Worm (Caenorhabditis elegans) whole organism, L4 larva: ENCODE data around the gene srx-13.

Experiments used
- ZK337.2 ChIP-seq: fragments of 200-800 bp; sonication (Bioruptor generic); IDR thresholded peaks from 2 replicates; pipeline ENCODE4 v1.3.6; 2022; ENCODE audit warnings: missing genetic modification reagents, missing genetic modification characterization, missing compliant biosample characterization
- ZK546.5 ChIP-seq, 2 experiments: sonication (generic microtip); optimal IDR thresholded peaks; 2 replicates each; lab custom pipeline; 2017; ENCODE audit warnings: missing biosample characterization in 2 of 2, missing genetic modification characterization in 2 of 2
- ceh-28 ChIP-seq: fragments of 150-350 bp; optimal IDR thresholded peaks from 2 replicates; lab custom pipeline; 2014; ENCODE audit warnings: missing biosample characterization, missing genetic modification reagents, missing genetic modification characterization
- daf-8 ChIP-seq: fragments of 200-800 bp; sonication (Bioruptor generic); IDR thresholded peaks from 2 replicates; pipeline ENCODE4 v1.3.6; 2022; ENCODE audit warnings: missing genetic modification characterization, missing compliant biosample characterization
- dve-1 ChIP-seq: sonication (generic microtip); optimal IDR thresholded peaks from 2 replicates; lab custom pipeline; 2017; ENCODE audit warnings: antibody characterized with exemption, mild to moderate bottlenecking, missing genetic modification characterization, missing compliant biosample characterization; ENCODE audit not compliant: insufficient read depth
- hlh-11 ChIP-seq: fragments of 200-800 bp; sonication (Bioruptor generic); optimal IDR thresholded peaks from 2 replicates; lab custom pipeline; 2018; ENCODE audit warnings: mild to moderate bottlenecking, missing genetic modification characterization, missing compliant biosample characterization
- hmg-1.1 ChIP-seq: fragments of 200-800 bp; sonication (Bioruptor generic); IDR thresholded peaks from 2 replicates; pipeline ENCODE4 v1.3.6; 2022; ENCODE audit warnings: missing genetic modification reagents, missing genetic modification characterization, missing compliant biosample characterization
- lin-13 ChIP-seq: fragments of 150-350 bp; optimal IDR thresholded peaks from 2 replicates; lab custom pipeline; 2014; ENCODE audit warnings: missing biosample characterization, missing genetic modification reagents, missing genetic modification characterization
- nhr-25 ChIP-seq: sonication (generic microtip); optimal IDR thresholded peaks from 2 replicates; lab custom pipeline; 2017; ENCODE audit warnings: missing genetic modification characterization, mild to moderate bottlenecking, missing compliant biosample characterization, antibody characterized with exemption, moderate library complexity, borderline replicate concordance; ENCODE audit not compliant: insufficient read depth
- nhr-28 ChIP-seq: fragments of 150-350 bp; optimal IDR thresholded peaks from 2 replicates; lab custom pipeline; 2014; ENCODE audit warnings: missing biosample characterization, missing genetic modification characterization
- skn-1 ChIP-seq: fragments of 150-350 bp; optimal IDR thresholded peaks from 2 replicates; lab custom pipeline; 2014; ENCODE audit warnings: missing biosample characterization, missing genetic modification characterization
- unc-39 ChIP-seq: sonication (generic microtip); optimal IDR thresholded peaks from 2 replicates; lab custom pipeline; 2017; ENCODE audit warnings: missing biosample characterization, missing genetic modification characterization
- zip-2 ChIP-seq: fragments of 150-350 bp; optimal IDR thresholded peaks from 2 replicates; lab custom pipeline; 2014; ENCODE audit warnings: missing biosample characterization, missing genetic modification characterization

ce11 chrIV:1113638-1114037, 4.8 kb downstream of the srx-13 start, which contains the start of gene srx-14:
- no peak for TF ChIP-seq hmg-1.1
- no peak for TF ChIP-seq ZK337.2 (GFP tag; lab: Robert Waterston, UW)
- no peak for TF ChIP-seq daf-8 (GFP tag; lab: Robert Waterston, UW)
- no peak for TF ChIP-seq hlh-11
- TF ChIP-seq nhr-25 (tag; lab: Kevin White, UChicago): no peak
- TF ChIP-seq ZK546.5 (tag; optimal IDR thresholded peaks at IDR 0.05; lab: Kevin White, UChicago): no peak
- no peak for TF ChIP-seq ceh-28
- TF ChIP-seq nhr-28: no peak
- no peak for TF ChIP-seq zip-2 (tag; lab: Kevin White, UChicago)
- TF ChIP-seq unc-39 (tag; lab: Kevin White, UChicago): no peak
- no peak for TF ChIP-seq skn-1 (tag; lab: Kevin White, UChicago)
- TF ChIP-seq dve-1 (tag; lab: Kevin White, UChicago): no peak
- TF ChIP-seq lin-13: no peak
